Fruit fly (Drosophila melanogaster): ENCODE data around the gene mth.

Gene mth

DNA sequence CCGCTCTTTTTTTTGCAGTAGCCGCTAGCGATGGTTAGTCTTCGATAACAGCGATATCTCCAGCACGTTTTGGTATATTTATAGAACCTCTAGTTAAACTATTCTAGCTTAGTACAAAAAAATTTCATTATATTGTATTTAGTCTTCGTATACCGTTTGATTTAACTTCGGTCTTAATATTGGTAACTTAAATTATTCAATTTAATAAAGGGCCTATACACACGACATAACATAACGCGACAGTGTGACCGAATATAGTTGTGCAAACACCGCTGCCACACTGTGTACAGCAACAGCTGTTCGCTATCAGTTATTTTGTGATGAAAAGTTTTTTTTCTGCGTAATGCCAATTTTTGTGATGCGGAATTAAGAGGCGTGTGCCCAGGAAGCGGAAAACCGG is 14.4 kb upstream of the mth start, which contains the start of the genes Cdc5 and CG1233 (continued):
- peak; percentile 0 for TF ChIP-seq jumu (GFP tag; optimal IDR thresholded peaks at IDR 0.05)
- TF ChIP-seq CG33213 (GFP tag; optimal IDR thresholded peaks at IDR 0.05) = peak; percentile 27
- peak; percentile 27 for TF ChIP-seq Hr3 (GFP tag; optimal IDR thresholded peaks at IDR 0.05)
- TF ChIP-seq CG2116 (GFP tag; optimal IDR thresholded peaks at IDR 0.05) = peak; percentile 76
- peak; percentile 55 for TF ChIP-seq CG9932 (GFP tag; IDR thresholded peaks at IDR 0.05)
- peak; percentile 42; the same call in 1 of the 2 replicates for TF ChIP-seq ara (GFP tag; IDR thresholded peaks at IDR 0.05)
- TF ChIP-seq Hr51 (GFP tag; optimal IDR thresholded peaks at IDR 0.05) = peak in 1 of 2 experiments; percentile 6
- TF ChIP-seq CG34224 (GFP tag; IDR thresholded peaks at IDR 0.05; ENCODE audit: partially characterized antibody) = peak; percentile 62; the same call in 2 of the 3 replicates
- TF ChIP-seq Rfx (GFP tag; IDR thresholded peaks at IDR 0.05) = peak; percentile 70
- peak; percentile 62 for TF ChIP-seq lilli (GFP tag; optimal IDR thresholded peaks at IDR 0.05)
- TF ChIP-seq BEAF-32 (GFP tag; optimal IDR thresholded peaks at IDR 0.05) = peak; percentile 59
- TF ChIP-seq Blimp-1 (GFP tag; optimal IDR thresholded peaks at IDR 0.05) = no peak
- TF ChIP-seq Doc2 (GFP tag; IDR thresholded peaks at IDR 0.05) = no peak
- TF ChIP-seq CG13775 (GFP tag; optimal IDR thresholded peaks at IDR 0.05) = peak; percentile 64
- TF ChIP-seq unpg (GFP tag; optimal IDR thresholded peaks at IDR 0.05) = no peak
- peak; percentile 8 for TF ChIP-seq maf-S (GFP tag; optimal IDR thresholded peaks at IDR 0.05)
- peak; percentile 88 for TF ChIP-seq Med (GFP tag)
- TF ChIP-seq CG13624 (GFP tag; optimal IDR thresholded peaks at IDR 0.05) = peak; percentile 60
- TF ChIP-seq CG10979 (tag; optimal IDR thresholded peaks at IDR 0.05) = peak; percentile 69
- peak; percentile 31 for TF ChIP-seq CG7987 (GFP tag; optimal IDR thresholded peaks at IDR 0.05)
- peak; percentile 72 for TF ChIP-seq CG13424 (tag; optimal IDR thresholded peaks at IDR 0.05)
- TF ChIP-seq CG32532 (GFP tag; IDR thresholded peaks at IDR 0.05) = peak; percentile 42
- TF ChIP-seq CG16815 (GFP tag; optimal IDR thresholded peaks at IDR 0.05) = no peak
- peak; percentile 59; the same call in 1 of the 2 replicates for TF ChIP-seq Xrp1 (GFP tag; IDR thresholded peaks at IDR 0.05)
- TF ChIP-seq Ets65A (GFP tag) = peak; percentile 79
- peak; percentile 100 for TF ChIP-seq CG18764 (GFP tag; optimal IDR thresholded peaks at IDR 0.05)
- TF ChIP-seq CG8089 (GFP tag; optimal IDR thresholded peaks at IDR 0.05) = peak; percentile 17
- no peak for TF ChIP-seq prd (optimal IDR thresholded peaks at IDR 0.05)
- TF ChIP-seq prd (GFP tag; IDR thresholded peaks at IDR 0.05) = peak; percentile 31; the same call in 1 of the 3 replicates
- peak; percentile 4 for TF ChIP-seq CG7786 (GFP tag; optimal IDR thresholded peaks at IDR 0.05)
- TF ChIP-seq Max (GFP tag; optimal IDR thresholded peaks at IDR 0.05) = peak; percentile 37
- TF ChIP-seq CG12236 (GFP tag; optimal IDR thresholded peaks at IDR 0.05) = no peak
- peak; percentile 34 for TF ChIP-seq CG12744 (GFP tag; optimal IDR thresholded peaks at IDR 0.05)
- TF ChIP-seq knrl (GFP tag; IDR thresholded peaks at IDR 0.05; ENCODE audit: partially characterized antibody) = peak; percentile 66
- no peak for TF ChIP-seq D19B (GFP tag; optimal IDR thresholded peaks at IDR 0.05)

DNA sequence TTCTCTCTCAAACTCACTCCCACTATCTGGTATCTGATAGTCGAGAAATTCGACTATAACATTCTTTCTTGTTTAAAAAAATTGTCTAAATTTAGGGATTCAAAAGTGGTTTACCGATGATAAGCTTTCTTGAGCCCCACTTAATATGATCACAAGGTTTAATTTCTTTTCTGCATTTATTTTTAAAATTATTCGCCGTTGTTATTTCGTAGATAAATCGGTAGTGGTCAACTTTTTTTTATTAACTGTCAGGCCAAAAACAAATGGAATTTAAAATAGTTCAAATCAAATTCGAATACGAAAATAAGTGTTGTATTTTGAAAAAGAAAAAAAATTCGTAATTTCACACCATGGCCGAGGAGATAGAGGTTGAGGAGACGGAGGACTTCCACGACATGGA is 10.9 kb upstream of the mth start, which contains the start of gene Roc1b:
Roc1b (plus strand) TSS at position 301 of the 400 bp plus-strand sequence.
- TF ChIP-seq CG32772 (GFP tag; IDR thresholded peaks at IDR 0.05) (no peak), ara (GFP tag; IDR thresholded peaks at IDR 0.05) (no peak), zen2 (GFP tag; IDR thresholded peaks at IDR 0.05; ENCODE audit: partially characterized antibody) (no peak), CG7963 (GFP tag; IDR thresholded peaks at IDR 0.05; ENCODE audit: partially characterized antibody) (no peak), knrl (GFP tag; IDR thresholded peaks at IDR 0.05; ENCODE audit: partially characterized antibody) (no peak), CG18764 (GFP tag; optimal IDR thresholded peaks at IDR 0.05) (no peak)

DNA sequence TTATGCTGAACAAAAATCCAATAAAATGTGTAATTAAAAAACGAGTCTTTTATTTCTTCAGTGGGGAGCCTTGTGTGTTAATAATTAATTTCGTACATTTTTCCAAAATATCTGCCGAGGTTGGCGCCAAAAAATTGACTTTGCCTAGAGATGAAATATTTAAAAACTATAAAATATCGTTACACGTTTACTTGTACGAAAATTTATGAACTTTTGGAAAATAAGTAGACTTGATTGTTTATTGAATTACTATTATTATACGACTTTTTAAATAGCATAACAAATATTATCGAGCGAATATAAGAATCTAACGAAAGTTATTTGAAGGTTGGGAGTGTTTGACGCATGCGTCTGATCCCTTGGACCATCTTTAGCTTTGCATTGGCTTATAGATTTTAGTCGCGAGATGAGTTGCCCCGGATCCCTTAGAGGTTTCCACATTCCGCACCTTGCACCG is 9.3 kb upstream of the mth start, which contains the start of gene CG1231:
CG1231 (plus strand) TSS at position 407 of the 457 bp plus-strand sequence.
- peak; percentile 27; the same call in 1 of the 2 replicates for TF ChIP-seq hbn (GFP tag; IDR thresholded peaks at IDR 0.05; ENCODE audit: partially characterized antibody)
- no peak for TF ChIP-seq bab2 (GFP tag; optimal IDR thresholded peaks at IDR 0.05)
- TF ChIP-seq Scr (GFP tag; IDR thresholded peaks at IDR 0.05; ENCODE audit: partially characterized antibody) = peak; percentile 52
- TF ChIP-seq unc-4 (GFP tag; IDR thresholded peaks at IDR 0.05; ENCODE audit: partially characterized antibody) = peak; percentile 60
- no peak for TF ChIP-seq CG13624 (GFP tag; optimal IDR thresholded peaks at IDR 0.05)
- peak; percentile 8 for TF ChIP-seq ewg (GFP tag; optimal IDR thresholded peaks at IDR 0.05)
- TF ChIP-seq CG5953 (GFP tag; IDR thresholded peaks at IDR 0.05) = no peak
- TF ChIP-seq CG7357 (GFP tag; IDR thresholded peaks at IDR 0.05) = no peak
- TF ChIP-seq CoRest (tag; optimal IDR thresholded peaks at IDR 0.05) = no peak
- peak; percentile 20; the same call in 1 of the 3 replicates for TF ChIP-seq CG34224 (GFP tag; IDR thresholded peaks at IDR 0.05; ENCODE audit: partially characterized antibody)
- peak; percentile 46 for TF ChIP-seq sens (GFP tag)
- TF ChIP-seq CG6689 (GFP tag; IDR thresholded peaks at IDR 0.05) = no peak
- no peak for TF ChIP-seq odd (GFP tag; optimal IDR thresholded peaks at IDR 0.05)
